Fruit fly (Drosophila melanogaster): ENCODE data around the gene CG14273.

The CG14273 gene

DNA sequence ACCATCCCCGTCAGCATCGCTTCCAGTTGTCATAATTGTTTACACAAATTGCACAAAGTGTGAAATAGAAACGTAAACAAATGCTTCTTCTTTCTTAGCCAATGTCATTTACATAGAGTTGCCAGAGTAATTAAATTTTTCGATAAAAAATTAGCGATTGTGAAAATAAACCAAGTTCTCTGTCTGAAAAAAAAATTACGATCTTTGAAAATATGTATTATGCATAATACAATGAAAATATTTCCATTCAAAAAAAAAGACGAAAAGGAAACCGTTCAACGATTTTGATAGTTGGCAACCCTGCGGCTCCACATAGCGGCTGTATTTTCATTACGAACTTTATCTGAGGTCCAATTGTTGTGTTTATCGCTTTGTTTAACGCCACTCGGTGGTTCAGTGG is 31.4 kb upstream of the CG14273 start, which contains the start of the genes CG7810 and CG7806 (continued):
- TF ChIP-seq CG4318 (GFP tag; optimal IDR thresholded peaks at IDR 0.05), result no peak
- TF ChIP-seq CG1621 (tag; optimal IDR thresholded peaks at IDR 0.05), result peak; percentile 79
- TF ChIP-seq Hr4 (GFP tag; optimal IDR thresholded peaks at IDR 0.05), result no peak
- TF ChIP-seq net (GFP tag; optimal IDR thresholded peaks at IDR 0.05), result no peak
- peak; percentile 91 for TF ChIP-seq acj6 (GFP tag; optimal IDR thresholded peaks at IDR 0.05)
- no peak for TF ChIP-seq pdm3 (GFP tag; optimal IDR thresholded peaks at IDR 0.05)
- peak; percentile 92 for TF ChIP-seq lz (GFP tag; optimal IDR thresholded peaks at IDR 0.05)
- TF ChIP-seq fd85E (GFP tag; optimal IDR thresholded peaks at IDR 0.05), result no peak
- no peak for TF ChIP-seq Met (GFP tag; optimal IDR thresholded peaks at IDR 0.05)
- TF ChIP-seq CG8632 (GFP tag; optimal IDR thresholded peaks at IDR 0.05), result peak; percentile 89
- TF ChIP-seq Ets21C (GFP tag; optimal IDR thresholded peaks at IDR 0.05), result no peak
- TF ChIP-seq CG9139 (GFP tag; optimal IDR thresholded peaks at IDR 0.05), result no peak
- peak; percentile 94 for TF ChIP-seq CG8119 (GFP tag; IDR thresholded peaks at IDR 0.05)
- peak; percentile 85 for TF ChIP-seq dsx (GFP tag; optimal IDR thresholded peaks at IDR 0.05; ENCODE audit: poor library complexity, severe bottlenecking)
- peak; percentile 88 for TF ChIP-seq Gug (GFP tag; IDR thresholded peaks at IDR 0.05)

DNA sequence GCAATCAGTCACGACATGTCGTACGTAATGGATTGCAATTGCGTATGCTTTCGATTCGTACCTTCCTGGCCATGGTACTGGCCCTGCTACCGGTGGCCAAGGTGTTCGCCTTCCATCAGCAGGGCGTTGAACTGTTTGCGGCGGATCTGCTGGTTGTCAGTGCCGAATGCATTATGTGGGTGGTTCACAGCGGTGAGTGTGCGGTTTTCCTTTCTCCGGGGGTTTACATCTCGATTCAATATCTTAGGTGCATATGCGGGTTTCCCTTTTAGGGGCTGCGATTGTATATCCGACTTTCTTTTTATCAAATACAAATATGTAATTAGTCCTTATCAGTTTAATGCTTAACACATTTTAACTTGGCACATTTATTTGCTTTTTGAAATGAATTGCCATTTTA is 30.8 kb upstream of the CG14273 start:
- TF ChIP-seq CG3032 (tag; optimal IDR thresholded peaks at IDR 0.05) (no peak), Sox14 (GFP tag; optimal IDR thresholded peaks at IDR 0.05) (no peak), CG10669 (GFP tag; optimal IDR thresholded peaks at IDR 0.05) (no peak), vri (GFP tag; optimal IDR thresholded peaks at IDR 0.05) (no peak), Hr39 (GFP tag; optimal IDR thresholded peaks at IDR 0.05) (no peak), fkh (GFP tag; optimal IDR thresholded peaks at IDR 0.05) (no peak), dsx (GFP tag; optimal IDR thresholded peaks at IDR 0.05; ENCODE audit: poor library complexity, severe bottlenecking) (no peak), CG11762 (GFP tag; optimal IDR thresholded peaks at IDR 0.05; ENCODE audit: insufficient read depth) (no peak), CG11902 (GFP tag; optimal IDR thresholded peaks at IDR 0.05) (no peak), salr (GFP tag; optimal IDR thresholded peaks at IDR 0.05) (no peak), CG4318 (GFP tag; optimal IDR thresholded peaks at IDR 0.05) (no peak), Eip75B (GFP tag; optimal IDR thresholded peaks at IDR 0.05) (no peak), CG16779 (tag; optimal IDR thresholded peaks at IDR 0.05) (no peak), Eip78C (GFP tag) (no peak), CG6808 (GFP tag; optimal IDR thresholded peaks at IDR 0.05) (no peak), Eip93F (GFP tag; optimal IDR thresholded peaks at IDR 0.05) (no peak), svp (GFP tag) (no peak), CG32006 (GFP tag; optimal IDR thresholded peaks at IDR 0.05) (no peak), CG6163 (GFP tag; IDR thresholded peaks at IDR 0.05) (no peak), fd85E (GFP tag; optimal IDR thresholded peaks at IDR 0.05) (no peak)

DNA sequence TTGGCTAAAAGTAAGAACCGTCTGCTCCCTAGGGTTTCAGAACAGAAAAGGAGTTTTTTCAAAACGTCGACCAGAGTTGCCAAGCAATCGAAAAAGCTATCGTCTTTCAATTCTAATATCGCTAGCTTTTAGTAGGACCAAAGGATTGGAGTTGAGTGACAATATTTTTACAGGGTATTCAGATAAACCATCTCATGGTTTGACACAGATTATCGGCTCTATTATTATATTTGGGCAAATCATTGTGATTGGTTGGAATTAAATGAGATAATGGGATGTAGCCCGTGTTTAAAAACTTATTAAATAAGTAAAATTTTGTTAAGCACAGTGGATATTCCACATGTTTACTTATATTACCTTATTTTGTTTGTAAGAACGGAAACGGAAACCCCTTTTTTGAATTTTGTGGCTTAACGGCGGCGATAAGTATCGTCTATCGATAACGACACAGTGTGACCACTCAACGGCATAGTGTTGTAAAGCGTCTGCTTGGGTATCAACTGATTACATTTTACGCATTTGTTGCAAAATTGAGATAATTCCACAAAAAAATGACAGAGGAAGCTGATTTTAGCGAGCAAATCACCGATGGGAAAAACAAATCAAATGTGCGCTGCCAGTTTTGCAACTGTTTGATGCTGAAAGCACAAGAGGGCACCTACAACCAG is 22.5 kb upstream of the CG14273 start, which contains the start of the genes mtsh and strat:
Gene mtsh, minus strand, starts transcription at position 51 of the 668 bp plus-strand sequence.
Gene strat, plus strand, starts transcription at position 471 of the 668 bp plus-strand sequence.
- TF ChIP-seq Hr39 (GFP tag; optimal IDR thresholded peaks at IDR 0.05) (no peak), Sox15 (GFP tag; optimal IDR thresholded peaks at IDR 0.05) (no peak), fkh (GFP tag; optimal IDR thresholded peaks at IDR 0.05) (peak; percentile 41), CG8119 (GFP tag; IDR thresholded peaks at IDR 0.05) (no peak), Ets96B (tag; optimal IDR thresholded peaks at IDR 0.05) (no peak), ss (GFP tag; optimal IDR thresholded peaks at IDR 0.05) (no peak), Eip78C (GFP tag) (peak; percentile 81), vri (GFP tag; optimal IDR thresholded peaks at IDR 0.05) (no peak), topi (GFP tag; optimal IDR thresholded peaks at IDR 0.05) (peak; percentile 65), salr (GFP tag; optimal IDR thresholded peaks at IDR 0.05) (peak in 1 of 2 experiments; percentile 32), CG3919 (GFP tag; optimal IDR thresholded peaks at IDR 0.05) (peak; percentile 69), CG7368 (GFP tag; optimal IDR thresholded peaks at IDR 0.05) (no peak), CG11762 (GFP tag; optimal IDR thresholded peaks at IDR 0.05; ENCODE audit: insufficient read depth) (peak; percentile 21), net (GFP tag; optimal IDR thresholded peaks at IDR 0.05) (no peak), dac (GFP tag; optimal IDR thresholded peaks at IDR 0.05) (no peak), esn (GFP tag; optimal IDR thresholded peaks at IDR 0.05) (peak; percentile 64), CG11294 (GFP tag; IDR thresholded peaks at IDR 0.05) (no peak), CG6808 (GFP tag; optimal IDR thresholded peaks at IDR 0.05) (no peak), spab (GFP tag; optimal IDR thresholded peaks at IDR 0.05) (no peak), dsx (GFP tag; optimal IDR thresholded peaks at IDR 0.05; ENCODE audit: poor library complexity, severe bottlenecking) (peak; percentile 85), CG16779 (tag; optimal IDR thresholded peaks at IDR 0.05) (no peak), cyc (GFP tag; optimal IDR thresholded peaks at IDR 0.05) (peak; percentile 58), Sox14 (GFP tag; optimal IDR thresholded peaks at IDR 0.05) (no peak), CG3032 (tag; optimal IDR thresholded peaks at IDR 0.05) (peak; percentile 2), lz (GFP tag; optimal IDR thresholded peaks at IDR 0.05) (peak; percentile 47), CG8319 (GFP tag; optimal IDR thresholded peaks at IDR 0.05) (peak; percentile 30), CG6163 (GFP tag; IDR thresholded peaks at IDR 0.05) (no peak), CG6276 (GFP tag; optimal IDR thresholded peaks at IDR 0.05) (no peak), pdm3 (GFP tag; optimal IDR thresholded peaks at IDR 0.05) (no peak), CG32006 (GFP tag; optimal IDR thresholded peaks at IDR 0.05) (no peak)

Measured in whole organism, prepupa.